Fruit fly (Drosophila melanogaster) whole organism, embryonic: Measurements from ENCODE around the gene Hpd.

ENCODE experiments used
- BtbVII ChIP-seq: fragments of 200-800 bp; sonication (Bioruptor generic); optimal IDR thresholded peaks from 3 replicates; lab custom pipeline; 2017; ENCODE audit warnings: missing biosample characterization, mild to moderate bottlenecking, missing genetic modification characterization
- CG11456 ChIP-seq: fragments of 200-800 bp; sonication (Bioruptor generic); IDR thresholded peaks from 3 replicates; pipeline ENCODE4 v1.3.6; 2022; ENCODE audit warnings: missing biosample characterization, missing genetic modification characterization
- CG13123 ChIP-seq: fragments of 200-800 bp; sonication (Bioruptor generic); optimal IDR thresholded peaks from 2 replicates; lab custom pipeline; 2016; ENCODE audit warnings: missing biosample characterization, missing genetic modification characterization
- CG15696 ChIP-seq: fragments of 200-800 bp; sonication (Bioruptor generic); optimal IDR thresholded peaks from 2 replicates; lab custom pipeline; 2019; ENCODE audit warnings: missing biosample characterization, mild to moderate bottlenecking, missing genetic modification characterization, moderate library complexity
- CG16779 ChIP-seq: fragments of 200-800 bp; sonication (Bioruptor generic); IDR thresholded peaks from 2 replicates; pipeline ENCODE4 v1.3.6; 2022; ENCODE audit warnings: missing biosample characterization, missing genetic modification characterization
- CG17385 ChIP-seq: fragments of 200-800 bp; sonication (Bioruptor generic); optimal IDR thresholded peaks from 3 replicates; lab custom pipeline; 2018; ENCODE audit warnings: missing biosample characterization, mild to moderate bottlenecking, missing genetic modification characterization
- CG17802 ChIP-seq: fragments of 200-800 bp; sonication (Bioruptor generic); optimal IDR thresholded peaks from 2 replicates; lab custom pipeline; 2018; ENCODE audit warnings: missing biosample characterization, mild to moderate bottlenecking, missing genetic modification characterization, moderate library complexity
- CG18619 ChIP-seq: fragments of 200-800 bp; sonication (Bioruptor generic); optimal IDR thresholded peaks from 3 replicates; lab custom pipeline; 2017; ENCODE audit warnings: missing biosample characterization, mild to moderate bottlenecking, missing genetic modification characterization
- CG2120 ChIP-seq: fragments of 200-800 bp; sonication (Bioruptor generic); optimal IDR thresholded peaks from 3 replicates; lab custom pipeline; 2016; ENCODE audit warnings: missing biosample characterization, missing genetic modification characterization
- CG30403 ChIP-seq: fragments of 200-800 bp; sonication (Bioruptor generic); optimal IDR thresholded peaks from 3 replicates; lab custom pipeline; 2016; ENCODE audit warnings: missing biosample characterization, missing genetic modification characterization
- CG30431 ChIP-seq: fragments of 200-800 bp; sonication (Bioruptor generic); optimal IDR thresholded peaks from 2 replicates; lab custom pipeline; 2017; ENCODE audit warnings: missing biosample characterization, missing genetic modification characterization
- CG32767 ChIP-seq: fragments of 200-800 bp; sonication (Bioruptor generic); IDR thresholded peaks from 2 replicates; pipeline ENCODE4 v1.3.6; 2022; ENCODE audit warnings: missing biosample characterization, missing genetic modification characterization
- CG32772 ChIP-seq: fragments of 200-800 bp; sonication (Bioruptor generic); IDR thresholded peaks from 2 replicates; pipeline ENCODE4 v1.3.6; 2022; ENCODE audit warnings: missing biosample characterization, missing genetic modification characterization
- CG33557 ChIP-seq: fragments of 200-800 bp; sonication (Bioruptor generic); optimal IDR thresholded peaks from 2 replicates; lab custom pipeline; 2019; ENCODE audit warnings: missing biosample characterization, mild to moderate bottlenecking, missing genetic modification characterization, moderate library complexity
- CG3726 ChIP-seq: fragments of 200-800 bp; sonication (Bioruptor generic); IDR thresholded peaks from 3 replicates; pipeline ENCODE4, ENCODE4 v1.3.6; 2022; ENCODE audit warnings: missing biosample characterization, missing genetic modification characterization
- CG7786 ChIP-seq: fragments of 200-800 bp; sonication (Bioruptor generic); optimal IDR thresholded peaks from 2 replicates; lab custom pipeline; 2016; ENCODE audit warnings: missing biosample characterization, missing genetic modification characterization
- CG7928 ChIP-seq: fragments of 200-800 bp; sonication (Bioruptor generic); optimal IDR thresholded peaks from 2 replicates; lab custom pipeline; 2017; ENCODE audit warnings: missing biosample characterization, mild to moderate bottlenecking, missing genetic modification characterization
- CG8765 ChIP-seq: fragments of 200-800 bp; sonication (Bioruptor generic); IDR thresholded peaks from 2 replicates; pipeline ENCODE4 v1.3.6; 2022; ENCODE audit warnings: missing biosample characterization, missing genetic modification characterization
- CHES-1-like ChIP-seq: fragments of 200-800 bp; sonication (Bioruptor generic); optimal IDR thresholded peaks from 2 replicates; lab custom pipeline; 2016; ENCODE audit warnings: missing biosample characterization, missing genetic modification characterization
- CTCF ChIP-seq: fragments of 200-800 bp; sonication (Bioruptor generic); optimal IDR thresholded peaks from 2 replicates; lab custom pipeline; 2017; ENCODE audit warnings: missing biosample characterization, mild to moderate bottlenecking, missing genetic modification characterization, moderate library complexity
- Doc2 ChIP-seq: fragments of 200-800 bp; sonication (Bioruptor generic); IDR thresholded peaks from 2 replicates; pipeline ENCODE4 v1.3.6; 2022; ENCODE audit warnings: missing biosample characterization, missing genetic modification characterization
- Dp ChIP-seq: fragments of 200-800 bp; sonication (Bioruptor generic); optimal IDR thresholded peaks from 2 replicates; lab custom pipeline; 2018; ENCODE audit warnings: missing biosample characterization, mild to moderate bottlenecking, missing genetic modification characterization, moderate library complexity
- Dref ChIP-seq: fragments of 200-800 bp; sonication (Bioruptor generic); IDR thresholded peaks from 2 replicates; pipeline ENCODE4 v1.3.6; 2022; ENCODE audit warnings: missing biosample characterization, missing genetic modification characterization
- Drgx ChIP-seq: fragments of 200-800 bp; sonication (Bioruptor generic); IDR thresholded peaks from 2 replicates; pipeline ENCODE4 v1.3.6; 2022; ENCODE audit warnings: missing biosample characterization, missing genetic modification characterization
- Fer2 ChIP-seq: fragments of 200-800 bp; sonication (Bioruptor generic); optimal IDR thresholded peaks from 2 replicates; lab custom pipeline; 2018; ENCODE audit warnings: missing biosample characterization, mild to moderate bottlenecking, missing genetic modification characterization, moderate library complexity
- H2.0 ChIP-seq: fragments of 200-800 bp; sonication (Bioruptor generic); IDR thresholded peaks from 2 replicates; pipeline ENCODE4 v1.3.6; 2022; ENCODE audit warnings: missing biosample characterization, missing genetic modification characterization
- HmgD ChIP-seq: fragments of 200-800 bp; sonication (Bioruptor generic); optimal IDR thresholded peaks from 3 replicates; lab custom pipeline; 2016; ENCODE audit warnings: missing biosample characterization, missing genetic modification characterization
- HmgZ ChIP-seq: fragments of 200-800 bp; sonication (Bioruptor generic); optimal IDR thresholded peaks from 2 replicates; lab custom pipeline; 2018; ENCODE audit warnings: missing biosample characterization, mild to moderate bottlenecking, missing genetic modification characterization
- Hr39 ChIP-seq: fragments of >200 bp; optimal IDR thresholded peaks from 2 replicates; lab custom pipeline; 2017
- Mad ChIP-seq: fragments of 200-800 bp; sonication (Bioruptor generic); optimal IDR thresholded peaks from 2 replicates; lab custom pipeline; 2016; ENCODE audit warnings: missing biosample characterization, missing genetic modification characterization
- NC2α ChIP-seq: fragments of 200-800 bp; sonication (Bioruptor generic); optimal IDR thresholded peaks from 2 replicates; lab custom pipeline; 2016; ENCODE audit warnings: missing biosample characterization, missing genetic modification characterization
- Side ChIP-seq: fragments of 200-800 bp; sonication (Bioruptor generic); optimal IDR thresholded peaks from 2 replicates; lab custom pipeline; 2016; ENCODE audit warnings: missing biosample characterization, missing genetic modification characterization
- Sox102F ChIP-seq: fragments of 200-800 bp; sonication (Bioruptor generic); optimal IDR thresholded peaks from 2 replicates; lab custom pipeline; 2018; ENCODE audit warnings: missing biosample characterization, mild to moderate bottlenecking, missing genetic modification characterization, moderate library complexity
- Sry-β ChIP-seq: fragments of 200-800 bp; sonication (Bioruptor generic); optimal IDR thresholded peaks from 2 replicates; lab custom pipeline; 2018; ENCODE audit warnings: missing biosample characterization, mild to moderate bottlenecking, missing genetic modification characterization, moderate library complexity
- TFAM ChIP-seq: fragments of 200-800 bp; sonication (Bioruptor generic); optimal IDR thresholded peaks from 2 replicates; lab custom pipeline; 2017; ENCODE audit warnings: missing biosample characterization, missing genetic modification characterization, inconsistent platforms
- Xbp1 ChIP-seq: fragments of 200-800 bp; sonication (Bioruptor generic); optimal IDR thresholded peaks from 3 replicates; lab custom pipeline; 2016; ENCODE audit warnings: missing biosample characterization, mild to moderate bottlenecking, missing genetic modification characterization
- amos ChIP-seq: fragments of 200-800 bp; sonication (Bioruptor generic); IDR thresholded peaks from 2 replicates; pipeline ENCODE4 v1.3.6; 2022; ENCODE audit warnings: missing biosample characterization, missing genetic modification characterization; ENCODE audit not compliant: partially characterized antibody
- ato ChIP-seq: fragments of 200-800 bp; sonication (Bioruptor generic); IDR thresholded peaks from 2 replicates; pipeline ENCODE4 v1.3.6; 2022; ENCODE audit warnings: missing biosample characterization, missing genetic modification characterization; ENCODE audit not compliant: partially characterized antibody
- chm ChIP-seq: fragments of 200-800 bp; sonication (Bioruptor generic); IDR thresholded peaks from 2 replicates; pipeline ENCODE4 v1.3.6; 2022; ENCODE audit warnings: missing biosample characterization, missing genetic modification characterization
- corto ChIP-seq: fragments of 200-800 bp; sonication (Bioruptor generic); optimal IDR thresholded peaks from 2 replicates; lab custom pipeline; 2016; ENCODE audit warnings: missing biosample characterization, mild to moderate bottlenecking, missing genetic modification characterization, moderate library complexity
- da ChIP-seq: fragments of 200-800 bp; sonication (Bioruptor generic); optimal IDR thresholded peaks from 2 replicates; lab custom pipeline; 2016; ENCODE audit warnings: missing biosample characterization, missing genetic modification characterization
- gro ChIP-seq: fragments of 200-800 bp; sonication (Bioruptor generic); optimal IDR thresholded peaks from 2 replicates; lab custom pipeline; 2016; ENCODE audit warnings: missing biosample characterization, missing genetic modification characterization
- hth ChIP-seq: fragments of >200 bp; optimal IDR thresholded peaks from 2 replicates; lab custom pipeline; 2017; ENCODE audit warnings: inconsistent platforms
- ken ChIP-seq: fragments of 200-800 bp; sonication (Bioruptor generic); IDR thresholded peaks from 3 replicates; pipeline ENCODE4 v1.3.6; 2022; ENCODE audit warnings: missing biosample characterization, missing genetic modification characterization
- nerfin-1 ChIP-seq: fragments of 200-800 bp; sonication (Bioruptor generic); optimal IDR thresholded peaks from 3 replicates; lab custom pipeline; 2019; ENCODE audit warnings: missing biosample characterization, mild to moderate bottlenecking, missing genetic modification characterization, moderate library complexity
- pnt ChIP-seq: fragments of 200-800 bp; sonication (Bioruptor generic); optimal IDR thresholded peaks from 3 replicates; lab custom pipeline; 2016; ENCODE audit warnings: missing biosample characterization, missing genetic modification characterization
- pros ChIP-seq: fragments of 200-800 bp; sonication (Bioruptor generic); optimal IDR thresholded peaks from 3 replicates; lab custom pipeline; 2019; ENCODE audit warnings: missing biosample characterization, mild to moderate bottlenecking, missing genetic modification characterization, moderate library complexity
- ranshi ChIP-seq: fragments of 200-800 bp; sonication (Bioruptor generic); IDR thresholded peaks from 2 replicates; pipeline ENCODE4 v1.3.6; 2022; ENCODE audit warnings: missing biosample characterization, missing genetic modification characterization
- run ChIP-seq: fragments of 200-800 bp; sonication (Bioruptor generic); optimal IDR thresholded peaks from 3 replicates; lab custom pipeline; 2018; ENCODE audit warnings: missing biosample characterization, mild to moderate bottlenecking, missing genetic modification characterization
- sens-2 ChIP-seq: fragments of 200-800 bp; sonication (Bioruptor generic); IDR thresholded peaks from 2 replicates; pipeline ENCODE4 v1.3.6; 2022; ENCODE audit warnings: missing biosample characterization, missing genetic modification characterization
- seq ChIP-seq: fragments of 200-800 bp; sonication (Bioruptor generic); IDR thresholded peaks from 2 replicates; pipeline ENCODE4 v1.3.6; 2022; ENCODE audit warnings: missing biosample characterization, missing genetic modification characterization

Gene Hpd

DNA sequence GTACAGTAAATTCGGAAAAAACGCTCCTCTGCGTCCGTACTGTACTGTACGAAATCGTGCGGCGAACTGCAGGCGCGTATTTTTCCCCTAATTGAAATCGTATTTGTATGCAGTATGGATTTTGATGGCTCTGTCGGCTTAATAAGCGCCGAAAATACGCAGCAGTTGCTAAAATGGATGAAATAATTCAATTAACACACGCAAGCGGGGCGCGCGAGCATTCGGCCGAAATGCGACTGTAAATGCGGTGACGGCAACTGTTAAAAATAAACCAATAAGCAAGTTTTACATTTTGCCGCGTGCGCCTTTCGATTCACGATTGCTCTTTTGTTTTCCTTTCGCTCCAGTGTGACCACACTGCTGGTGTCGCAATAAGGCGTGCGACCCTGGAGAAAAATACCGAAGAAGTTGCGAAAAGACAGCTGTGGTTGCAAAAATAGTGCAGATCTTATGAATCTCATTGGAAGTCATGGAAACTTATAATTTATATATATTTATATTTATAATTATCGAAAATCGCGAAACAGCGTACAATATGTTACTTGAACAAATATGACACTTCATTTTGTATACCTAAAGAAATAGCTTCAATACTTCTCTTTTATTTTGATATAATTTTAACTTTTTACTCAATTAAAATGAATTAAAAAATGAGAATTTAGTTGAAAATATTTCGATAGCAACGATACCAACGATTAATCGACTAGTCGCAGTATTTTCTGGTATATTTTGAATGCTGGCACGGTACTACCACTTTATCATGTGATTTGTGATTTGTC lies 33.5 kb upstream of the Hpd start, which contains the start of the genes CG32428 and CG5969 (continued):
- TF ChIP-seq CG15696 (no peak), CTCF (GFP tag; lab: Kevin White, UChicago) (no peak), CG30431 (GFP tag; lab: Kevin White, UChicago) (peak; percentile 29), Dp (peak; percentile 57), pnt (GFP tag; lab: Kevin White, UChicago) (no peak), H2.0 (peak; percentile 71), CG32767 (GFP tag; lab: Robert Waterston, UW) (no peak), HmgD (GFP tag; lab: Kevin White, UChicago) (no peak), Mad (GFP tag; lab: Kevin White, UChicago) (no peak), CG17385 (peak; percentile 49), BtbVII (no peak), CG11456 (GFP tag; lab: Robert Waterston, UW) (peak; percentile 71), CG7928 (GFP tag; lab: Kevin White, UChicago) (peak; percentile 33), CG17802 (peak; percentile 3), CG33557 (GFP tag; lab: Kevin White, UChicago) (no peak), NC2α (GFP tag; lab: Kevin White, UChicago) (no peak), ken (GFP tag; lab: Robert Waterston, UW) (no peak), Side (peak; percentile 6), CG2120 (GFP tag; lab: Kevin White, UChicago) (peak; percentile 70), ato (no peak), Sox102F (GFP tag; lab: Kevin White, UChicago) (peak; percentile 51), Sry-β (no peak), seq (no peak), da (no peak), Xbp1 (GFP tag; lab: Kevin White, UChicago) (peak; percentile 59), CG8765 (GFP tag; lab: Robert Waterston, UW) (no peak), Drgx (GFP tag; lab: Robert Waterston, UW) (peak; percentile 84), CG7786 (GFP tag; lab: Kevin White, UChicago) (no peak), pros (GFP tag; lab: Kevin White, UChicago) (no peak), CG13123 (no peak), chm (GFP tag; lab: Robert Waterston, UW) (peak; percentile 46; the same call in 1 of the 2 replicates), CG3726 (GFP tag; lab: Robert Waterston, UW) (no peak), Dref (peak; percentile 38; the same call in 1 of the 2 replicates), ranshi (GFP tag; lab: Robert Waterston, UW) (peak; percentile 57), CG30403 (GFP tag; lab: Kevin White, UChicago) (peak; percentile 50), CG18619 (peak; percentile 58), CHES-1-like (GFP tag; lab: Kevin White, UChicago) (no peak), hth (lab: Kevin White, UChicago) (no peak), nerfin-1 (tag; lab: Kevin White, UChicago) (peak; percentile 20), HmgZ (tag; lab: Kevin White, UChicago) (peak; percentile 20), gro (GFP tag; lab: Kevin White, UChicago) (peak; percentile 9), amos (no peak), CG32772 (GFP tag; lab: Robert Waterston, UW) (peak; percentile 49; the same call in 1 of the 2 replicates), Fer2 (peak; percentile 52), Doc2 (GFP tag; lab: Robert Waterston, UW) (no peak), CG16779 (GFP tag; lab: Robert Waterston, UW) (no peak), run (peak; percentile 14), corto (GFP tag; lab: Kevin White, UChicago) (no peak), Hr39 (no peak), sens-2 (GFP tag; lab: Robert Waterston, UW) (0 out of 2 replicates have a peak, but pooled peaks have one; percentile 14), TFAM (GFP tag; lab: Kevin White, UChicago) (no peak)
